Worm (Caenorhabditis elegans): Measurements from ENCODE around the gene gst-31.
"Not testable (repeated sequence)": the region's sequence is repeated elsewhere in the genome, so short reads cannot be mapped to it uniquely, and the experiment has no call there.

Gene gst-31

ce11 chrII:15164453-15164852, 10.3 kb downstream of the gst-31 start, which contains the start of gene gst-26:
gst-26 (minus strand) TSS chrII:15164553.
- TF ChIP-seq tab-1 (GFP tag; IDR thresholded peaks at IDR 0.05) (no peak), flt-1 (GFP tag; IDR thresholded peaks at IDR 0.05) (no peak), ztf-29 (GFP tag; IDR thresholded peaks at IDR 0.05) (no peak), ztf-23 (GFP tag; IDR thresholded peaks at IDR 0.05) (no peak), klf-2 (GFP tag; conservative IDR thresholded peaks at IDR 0.05) (no peak), T22C8.4 (GFP tag; IDR thresholded peaks at IDR 0.05) (no peak), ref-1 (GFP tag; conservative IDR thresholded peaks at IDR 0.05) (no peak), cog-1 (tag; optimal IDR thresholded peaks at IDR 0.05) (no peak), med-1 (GFP tag; optimal IDR thresholded peaks at IDR 0.05; ENCODE audit: insufficient read depth) (no peak)

- TF ChIP-seq ztf-23 (GFP tag; IDR thresholded peaks at IDR 0.05) = no peak
- TF ChIP-seq klf-2 (GFP tag; conservative IDR thresholded peaks at IDR 0.05) = no peak
- no peak for TF ChIP-seq ref-1 (GFP tag; conservative IDR thresholded peaks at IDR 0.05)
These were observed 16.4 kb downstream of the gst-31 start for ce11 chrII:15158364-15158763.

DNA sequence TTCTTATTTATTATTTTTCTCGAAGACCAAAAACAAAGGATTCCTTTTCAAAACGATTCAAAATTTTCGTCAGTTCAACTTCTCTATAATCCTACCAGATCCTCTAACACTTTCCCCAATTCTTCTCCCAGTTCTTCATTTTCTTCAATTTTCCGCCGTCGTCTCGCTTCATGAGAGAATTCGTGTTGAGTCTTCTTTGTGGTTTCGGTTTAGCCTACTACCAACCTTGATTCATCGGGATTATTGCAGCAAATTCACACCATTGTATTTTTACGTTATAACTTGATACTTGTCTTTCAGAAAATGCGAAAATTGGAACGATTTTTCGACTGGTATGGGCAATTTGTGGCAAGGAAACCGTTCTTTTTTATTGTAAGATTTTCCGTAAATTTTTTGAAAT, 16.9 kb downstream of the gst-31 start, which contains the start of gene ptr-20:
TSS of gene ptr-20 (plus strand) at position 301 of the 400 bp plus-strand sequence.
- TF ChIP-seq med-1 (GFP tag; optimal IDR thresholded peaks at IDR 0.05; ENCODE audit: insufficient read depth) (no peak), klf-2 (GFP tag; conservative IDR thresholded peaks at IDR 0.05) (no peak), flt-1 (GFP tag; IDR thresholded peaks at IDR 0.05) (no peak), ztf-29 (GFP tag; IDR thresholded peaks at IDR 0.05) (no peak)

DNA sequence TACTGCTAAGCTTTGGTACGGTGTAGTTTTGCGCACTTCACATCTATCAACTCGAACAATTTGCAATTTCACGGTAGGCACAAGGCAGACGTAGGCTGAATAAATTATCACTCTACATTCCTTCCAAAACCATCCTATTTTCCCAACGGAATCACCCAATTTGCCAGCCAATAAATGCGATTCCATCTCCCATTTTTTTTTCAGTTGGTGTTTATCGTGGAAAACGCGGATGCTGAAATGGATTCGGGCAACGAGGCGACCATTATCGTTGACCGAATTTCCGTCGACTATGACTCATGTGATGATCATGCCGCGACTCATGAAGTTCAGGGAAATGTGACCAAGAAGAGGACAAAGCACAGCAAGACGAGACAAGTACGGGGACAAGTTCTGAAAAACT, 26.3 kb downstream of the gst-31 start:
- TF ChIP-seq klf-2 (GFP tag; conservative IDR thresholded peaks at IDR 0.05) = no peak
- no peak for TF ChIP-seq med-1 (GFP tag; optimal IDR thresholded peaks at IDR 0.05; ENCODE audit: insufficient read depth)
- no peak for TF ChIP-seq tab-1 (GFP tag; IDR thresholded peaks at IDR 0.05)
- no peak for TF ChIP-seq ztf-29 (GFP tag; IDR thresholded peaks at IDR 0.05)
- TF ChIP-seq ztf-23 (GFP tag; IDR thresholded peaks at IDR 0.05) = no peak
- TF ChIP-seq ref-1 (GFP tag; conservative IDR thresholded peaks at IDR 0.05) = no peak
- no peak for TF ChIP-seq T22C8.4 (GFP tag; IDR thresholded peaks at IDR 0.05)

DNA sequence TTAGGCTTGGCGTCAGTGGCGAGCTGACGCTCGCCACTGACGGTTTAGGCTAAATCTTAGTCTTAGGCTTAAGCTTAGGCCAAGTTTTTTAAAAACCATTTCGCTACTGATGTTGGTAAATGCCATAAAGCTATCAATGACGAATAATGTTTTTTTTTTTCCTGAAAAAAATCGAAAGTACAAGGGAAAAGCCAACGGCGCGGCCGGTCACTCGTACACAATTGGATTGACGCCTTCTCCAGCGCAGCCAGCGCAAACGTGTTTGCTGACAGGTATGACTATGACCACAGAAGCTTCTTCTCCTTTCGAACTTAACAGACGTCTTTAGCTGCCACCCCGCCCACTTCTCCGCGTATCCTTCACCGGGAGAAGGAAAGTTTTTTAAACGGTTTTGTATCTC, 29.2 kb downstream of the gst-31 start, which contains the start of gene Y53F4B.27:
TSS of gene Y53F4B.27 (plus strand) at position 301 of the 400 bp plus-strand sequence.
- no peak for TF ChIP-seq ztf-29 (GFP tag; IDR thresholded peaks at IDR 0.05)
- no peak for TF ChIP-seq T22C8.4 (GFP tag; IDR thresholded peaks at IDR 0.05)
- no peak for TF ChIP-seq med-1 (GFP tag; optimal IDR thresholded peaks at IDR 0.05; ENCODE audit: insufficient read depth)
- TF ChIP-seq klf-2 (GFP tag; conservative IDR thresholded peaks at IDR 0.05) = no peak
- no peak for TF ChIP-seq ref-1 (GFP tag; conservative IDR thresholded peaks at IDR 0.05)
- TF ChIP-seq flt-1 (GFP tag; IDR thresholded peaks at IDR 0.05) = no peak
- no peak for TF ChIP-seq tab-1 (GFP tag; IDR thresholded peaks at IDR 0.05)
- TF ChIP-seq cog-1 (tag; optimal IDR thresholded peaks at IDR 0.05) = no peak
- no peak for TF ChIP-seq ztf-23 (GFP tag; IDR thresholded peaks at IDR 0.05)

- TF ChIP-seq ref-1 (GFP tag; conservative IDR thresholded peaks at IDR 0.05) (no peak), tab-1 (GFP tag; IDR thresholded peaks at IDR 0.05) (no peak)
These were observed 31.0 kb downstream of the gst-31 start for ce11 chrII:15143729-15144128.

DNA sequence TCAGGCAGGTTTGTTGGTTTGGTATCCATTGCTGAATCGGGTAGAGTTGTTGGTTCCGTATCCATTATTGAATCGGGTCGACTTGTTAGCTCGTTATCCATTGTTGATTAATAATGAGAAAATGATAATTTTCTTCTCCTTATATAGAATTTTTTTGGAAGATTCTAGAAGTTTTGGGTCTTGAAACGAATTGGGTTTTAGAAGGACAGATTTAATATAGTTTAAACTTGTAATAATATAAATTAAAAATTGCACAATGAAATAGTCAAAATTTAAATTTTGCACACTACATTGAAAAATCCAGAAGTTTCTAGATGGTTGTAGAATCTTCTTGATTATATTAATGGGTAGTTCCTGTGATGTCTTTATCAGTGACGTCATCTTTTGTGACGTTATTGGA, 33.9 kb downstream of the gst-31 start, which contains the start of gene Y53F4B.26:
TSS of gene Y53F4B.26 (minus strand) at position 101 of the 400 bp plus-strand sequence.
- TF ChIP-seq tab-1 (GFP tag; IDR thresholded peaks at IDR 0.05); med-1 (GFP tag; optimal IDR thresholded peaks at IDR 0.05; ENCODE audit: insufficient read depth); cog-1 (tag; optimal IDR thresholded peaks at IDR 0.05): not testable (repeated sequence)

ce11 chrII:15135886-15136285, 38.9 kb downstream of the gst-31 start, which contains the start of gene Y53F4B.25:
Y53F4B.25 (plus strand) TSS chrII:15136186.
- TF ChIP-seq tab-1 (GFP tag; IDR thresholded peaks at IDR 0.05) (no peak), klf-2 (GFP tag; conservative IDR thresholded peaks at IDR 0.05) (no peak), flt-1 (GFP tag; IDR thresholded peaks at IDR 0.05) (no peak), ztf-29 (GFP tag; IDR thresholded peaks at IDR 0.05) (no peak), ref-1 (GFP tag; conservative IDR thresholded peaks at IDR 0.05) (no peak), ztf-23 (GFP tag; IDR thresholded peaks at IDR 0.05) (no peak), med-1 (GFP tag; optimal IDR thresholded peaks at IDR 0.05; ENCODE audit: insufficient read depth) (no peak)

ce11 chrII:15134332-15134731, 40.4 kb downstream of the gst-31 start, which contains the start of gene Y53F4B.24:
Y53F4B.24 (minus strand) TSS chrII:15134432.
- TF ChIP-seq klf-2 (GFP tag; conservative IDR thresholded peaks at IDR 0.05) (no peak), T22C8.4 (GFP tag; IDR thresholded peaks at IDR 0.05) (no peak), ref-1 (GFP tag; conservative IDR thresholded peaks at IDR 0.05) (no peak), tab-1 (GFP tag; IDR thresholded peaks at IDR 0.05) (no peak), ztf-23 (GFP tag; IDR thresholded peaks at IDR 0.05) (no peak), ztf-29 (GFP tag; IDR thresholded peaks at IDR 0.05) (no peak), cog-1 (tag; optimal IDR thresholded peaks at IDR 0.05) (no peak), flt-1 (GFP tag; IDR thresholded peaks at IDR 0.05) (no peak), med-1 (GFP tag; optimal IDR thresholded peaks at IDR 0.05; ENCODE audit: insufficient read depth) (no peak)

DNA sequence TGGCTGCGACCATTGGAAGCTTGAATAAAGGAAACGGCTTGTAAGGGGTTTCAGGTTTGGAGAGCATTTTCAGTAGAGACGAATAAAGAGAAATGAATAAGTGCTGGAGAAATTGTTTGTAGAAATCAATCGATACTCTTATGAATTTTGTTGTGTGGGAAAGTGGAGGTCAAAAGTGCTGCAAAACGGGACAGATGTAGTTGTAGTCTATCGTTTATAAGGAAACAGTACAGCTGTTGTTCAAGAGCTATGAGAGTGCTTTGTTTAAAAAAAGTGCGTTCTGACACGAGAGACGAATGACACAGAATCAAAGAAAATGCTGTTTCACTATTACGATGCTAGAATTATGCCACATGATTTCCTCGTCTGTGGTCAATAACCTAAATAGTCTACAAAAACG, 44.3 kb downstream of the gst-31 start, which contains the start of gene Y53F4B.62:
TSS of gene Y53F4B.62 (minus strand) at position 101 of the 400 bp plus-strand sequence.
- TF ChIP-seq cog-1 (tag; optimal IDR thresholded peaks at IDR 0.05) = no peak
- TF ChIP-seq ztf-29 (GFP tag; IDR thresholded peaks at IDR 0.05) = no peak
- no peak for TF ChIP-seq flt-1 (GFP tag; IDR thresholded peaks at IDR 0.05)
- no peak for TF ChIP-seq med-1 (GFP tag; optimal IDR thresholded peaks at IDR 0.05; ENCODE audit: insufficient read depth)
- TF ChIP-seq T22C8.4 (GFP tag; IDR thresholded peaks at IDR 0.05) = no peak
- TF ChIP-seq ztf-23 (GFP tag; IDR thresholded peaks at IDR 0.05) = no peak
- TF ChIP-seq tab-1 (GFP tag; IDR thresholded peaks at IDR 0.05) = no peak
- no peak for TF ChIP-seq ref-1 (GFP tag; conservative IDR thresholded peaks at IDR 0.05)
- no peak for TF ChIP-seq klf-2 (GFP tag; conservative IDR thresholded peaks at IDR 0.05)
